Worm (Caenorhabditis elegans): Measurements from ENCODE around the gene glrx-21.

- TF ChIP-seq lin-11 (tag; optimal IDR thresholded peaks at IDR 0.05) (no peak), unc-55 (GFP tag; optimal IDR thresholded peaks at IDR 0.05) (no peak)
These were observed 25.5 kb upstream of the glrx-21 start, which contains the start of gene szy-2 for ce11 chrIII:5371226-5371926.

All from whole organism, late embryonic.